Fruit fly (Drosophila melanogaster) whole organism, embryonic: ENCODE data around the gene Pits.

Source experiments
- Ada2b ChIP-seq: fragments of 200-800 bp; sonication (Bioruptor generic); IDR thresholded peaks from 2 replicates; pipeline ENCODE4 v1.3.6; 2022; ENCODE audit warnings: missing biosample characterization, missing genetic modification characterization
- CG10147 ChIP-seq: fragments of 200-800 bp; sonication (Bioruptor generic); optimal IDR thresholded peaks from 2 replicates; lab custom pipeline; 2019; ENCODE audit warnings: missing biosample characterization, mild to moderate bottlenecking, missing genetic modification characterization, moderate library complexity
- CG11398 ChIP-seq: fragments of 200-800 bp; sonication (Bioruptor generic); optimal IDR thresholded peaks from 2 replicates; lab custom pipeline; 2016; ENCODE audit warnings: missing biosample characterization, missing genetic modification characterization
- CG12299 ChIP-seq: fragments of 200-800 bp; sonication (Bioruptor generic); optimal IDR thresholded peaks from 2 replicates; lab custom pipeline; 2018; ENCODE audit warnings: missing biosample characterization, mild to moderate bottlenecking, missing genetic modification characterization
- CG12391 ChIP-seq: fragments of 200-800 bp; sonication (Bioruptor generic); optimal IDR thresholded peaks from 3 replicates; lab custom pipeline; 2018; ENCODE audit warnings: missing biosample characterization, mild to moderate bottlenecking, missing genetic modification characterization, moderate library complexity
- CG12659 ChIP-seq: fragments of 200-800 bp; sonication (Bioruptor generic); optimal IDR thresholded peaks from 3 replicates; lab custom pipeline; 2017; ENCODE audit warnings: mild to moderate bottlenecking, missing biosample characterization, missing genetic modification reagents, missing genetic modification characterization
- CG13624 ChIP-seq: fragments of 200-800 bp; sonication (Bioruptor generic); optimal IDR thresholded peaks from 2 replicates; lab custom pipeline; 2016; ENCODE audit warnings: missing biosample characterization, missing genetic modification characterization
- CG13775 ChIP-seq: fragments of 200-800 bp; sonication (Bioruptor generic); optimal IDR thresholded peaks from 3 replicates; lab custom pipeline; 2017; ENCODE audit warnings: missing biosample characterization, mild to moderate bottlenecking, missing genetic modification characterization
- CG14014 ChIP-seq: fragments of 200-800 bp; sonication (Bioruptor generic); IDR thresholded peaks from 2 replicates; pipeline ENCODE4 v1.3.6; 2022; ENCODE audit warnings: missing biosample characterization, missing genetic modification characterization
- CG14441 ChIP-seq: fragments of 200-800 bp; sonication (Bioruptor generic); IDR thresholded peaks from 2 replicates; pipeline ENCODE4 v1.3.6; 2022; ENCODE audit warnings: missing biosample characterization, missing genetic modification characterization
- CG14710 ChIP-seq: fragments of 200-800 bp; sonication (Bioruptor generic); optimal IDR thresholded peaks from 3 replicates; lab custom pipeline; 2019; ENCODE audit warnings: missing biosample characterization, mild to moderate bottlenecking, missing genetic modification characterization, moderate library complexity
- CG15073 ChIP-seq: fragments of 200-800 bp; sonication (Bioruptor generic); optimal IDR thresholded peaks from 2 replicates; lab custom pipeline; 2016; ENCODE audit warnings: missing biosample characterization, missing genetic modification characterization
- CG15269 ChIP-seq: fragments of 200-800 bp; sonication (Bioruptor generic); optimal IDR thresholded peaks from 2 replicates; lab custom pipeline; 2018; ENCODE audit warnings: missing biosample characterization, mild to moderate bottlenecking, missing genetic modification characterization, moderate library complexity
- CG1602 ChIP-seq: fragments of 200-800 bp; sonication (Bioruptor generic); optimal IDR thresholded peaks from 3 replicates; lab custom pipeline; 2016; ENCODE audit warnings: missing biosample characterization, missing genetic modification characterization
- CG17612 ChIP-seq: fragments of 200-800 bp; sonication (Bioruptor generic); IDR thresholded peaks from 2 replicates; pipeline ENCODE4 v1.3.6; 2022; ENCODE audit warnings: missing biosample characterization, missing genetic modification characterization
- CG30020 ChIP-seq: fragments of 200-800 bp; optimal IDR thresholded peaks from 2 replicates; lab custom pipeline; 2019; ENCODE audit warnings: missing biosample characterization, mild to moderate bottlenecking, missing genetic modification characterization, moderate library complexity
- CG32772 ChIP-seq: fragments of 200-800 bp; sonication (Bioruptor generic); IDR thresholded peaks from 2 replicates; pipeline ENCODE4 v1.3.6; 2022; ENCODE audit warnings: missing biosample characterization, missing genetic modification characterization
- CG8089 ChIP-seq: fragments of 200-800 bp; sonication (Bioruptor generic); optimal IDR thresholded peaks from 3 replicates; lab custom pipeline; 2016; ENCODE audit warnings: missing biosample characterization, missing genetic modification characterization
- CG8281 ChIP-seq: fragments of 200-800 bp; sonication (Bioruptor generic); optimal IDR thresholded peaks from 2 replicates; lab custom pipeline; 2018; ENCODE audit warnings: missing biosample characterization, mild to moderate bottlenecking, missing genetic modification characterization, moderate library complexity
- CG9609 ChIP-seq: fragments of 200-800 bp; sonication (Bioruptor generic); optimal IDR thresholded peaks from 3 replicates; lab custom pipeline; 2016; ENCODE audit warnings: missing biosample characterization, missing genetic modification characterization
- CTCF ChIP-seq: fragments of 200-800 bp; sonication (Bioruptor generic); optimal IDR thresholded peaks from 2 replicates; lab custom pipeline; 2017; ENCODE audit warnings: missing biosample characterization, mild to moderate bottlenecking, missing genetic modification characterization, moderate library complexity
- D ChIP-seq, 2 experiments: fragments of 200-800 bp in 1 of 2; fragments of >200 bp in 1 of 2; sonication (Bioruptor generic) in 1 of 2; optimal IDR thresholded peaks; 2 replicates in 1 of 2; 3 replicates in 1 of 2; lab custom pipeline; 2017; ENCODE audit warnings: mild to moderate bottlenecking in 1 of 2, missing biosample characterization in 1 of 2, missing genetic modification characterization in 1 of 2, missing genetic modification reagents in 1 of 2
- Dll ChIP-seq: fragments of 200-800 bp; sonication (Bioruptor generic); IDR thresholded peaks from 4 replicates; pipeline ENCODE4 v1.3.6; 2022; ENCODE audit warnings: missing biosample characterization, missing genetic modification characterization; ENCODE audit not compliant: partially characterized antibody
- Doc2 ChIP-seq: fragments of 200-800 bp; sonication (Bioruptor generic); IDR thresholded peaks from 2 replicates; pipeline ENCODE4 v1.3.6; 2022; ENCODE audit warnings: missing biosample characterization, missing genetic modification characterization
- Fer2 ChIP-seq: fragments of 200-800 bp; sonication (Bioruptor generic); optimal IDR thresholded peaks from 2 replicates; lab custom pipeline; 2018; ENCODE audit warnings: missing biosample characterization, mild to moderate bottlenecking, missing genetic modification characterization, moderate library complexity
- HLH54F ChIP-seq: fragments of 200-800 bp; sonication (Bioruptor generic); optimal IDR thresholded peaks from 3 replicates; lab custom pipeline; 2016; ENCODE audit warnings: missing biosample characterization, missing genetic modification characterization
- Hmx ChIP-seq: fragments of 200-800 bp; sonication (Bioruptor generic); optimal IDR thresholded peaks from 2 replicates; lab custom pipeline; 2016; ENCODE audit warnings: missing biosample characterization, missing genetic modification characterization
- Hr51 ChIP-seq, 2 experiments: fragments of 200-800 bp; sonication (Bioruptor generic); optimal IDR thresholded peaks; 2 replicates in 1 of 2; 3 replicates in 1 of 2; lab custom pipeline; 2016 to 2018; ENCODE audit warnings: missing biosample characterization in 2 of 2, missing genetic modification characterization in 2 of 2, mild to moderate bottlenecking in 1 of 2, moderate library complexity in 1 of 2
- Sry-β ChIP-seq: fragments of 200-800 bp; sonication (Bioruptor generic); optimal IDR thresholded peaks from 2 replicates; lab custom pipeline; 2018; ENCODE audit warnings: missing biosample characterization, mild to moderate bottlenecking, missing genetic modification characterization, moderate library complexity
- Taf1 ChIP-seq: fragments of 200-800 bp; sonication (Bioruptor generic); IDR thresholded peaks from 2 replicates; pipeline ENCODE4 v1.3.6; 2022; ENCODE audit warnings: missing biosample characterization, missing genetic modification characterization
- YL-1 ChIP-seq: fragments of 200-800 bp; sonication (Bioruptor generic); optimal IDR thresholded peaks from 3 replicates; lab custom pipeline; 2017; ENCODE audit warnings: missing biosample characterization, mild to moderate bottlenecking, missing genetic modification characterization
- ab ChIP-seq: fragments of 200-800 bp; sonication (Bioruptor generic); optimal IDR thresholded peaks from 2 replicates; lab custom pipeline; 2016; ENCODE audit warnings: missing biosample characterization, missing genetic modification characterization
- ap ChIP-seq: fragments of 200-800 bp; sonication (Bioruptor generic); IDR thresholded peaks from 2 replicates; pipeline ENCODE4 v1.3.6; 2022; ENCODE audit warnings: missing biosample characterization, missing genetic modification characterization
- br ChIP-seq: fragments of >200 bp; optimal IDR thresholded peaks from 2 replicates; lab custom pipeline; 2017
- cad ChIP-seq: fragments of >200 bp; optimal IDR thresholded peaks from 2 replicates; lab custom pipeline; 2017; ENCODE audit warnings: missing biosample characterization, missing genetic modification characterization
- cato ChIP-seq: fragments of 200-800 bp; sonication (Bioruptor generic); optimal IDR thresholded peaks from 2 replicates; lab custom pipeline; 2016; ENCODE audit warnings: missing biosample characterization, missing genetic modification characterization, borderline replicate concordance
- cg ChIP-seq: fragments of 200-800 bp; sonication (Bioruptor generic); optimal IDR thresholded peaks from 3 replicates; lab custom pipeline; 2019; ENCODE audit warnings: missing biosample characterization, mild to moderate bottlenecking, missing genetic modification characterization, moderate library complexity
- chif ChIP-seq, 2 experiments: fragments of 200-800 bp; sonication (Bioruptor generic); optimal IDR thresholded peaks; 3 replicates each; lab custom pipeline; 2016; ENCODE audit warnings: missing biosample characterization in 2 of 2, missing genetic modification characterization in 2 of 2
- corto ChIP-seq: fragments of 200-800 bp; sonication (Bioruptor generic); optimal IDR thresholded peaks from 2 replicates; lab custom pipeline; 2016; ENCODE audit warnings: missing biosample characterization, mild to moderate bottlenecking, missing genetic modification characterization, moderate library complexity
- fd64A ChIP-seq: fragments of 200-800 bp; sonication (Bioruptor generic); optimal IDR thresholded peaks from 3 replicates; lab custom pipeline; 2018; ENCODE audit warnings: missing biosample characterization, mild to moderate bottlenecking, missing genetic modification characterization
- gem ChIP-seq: fragments of 200-800 bp; sonication (Bioruptor generic); optimal IDR thresholded peaks from 2 replicates; lab custom pipeline; 2019; ENCODE audit warnings: missing biosample characterization, mild to moderate bottlenecking, missing genetic modification characterization, moderate library complexity
- gsb ChIP-seq: fragments of 200-800 bp; sonication (Bioruptor generic); IDR thresholded peaks from 2 replicates; pipeline ENCODE4 v1.3.6; 2022; ENCODE audit warnings: missing biosample characterization, missing genetic modification characterization
- h ChIP-seq: fragments of >200 bp; optimal IDR thresholded peaks from 2 replicates; lab custom pipeline; 2017
- hkb ChIP-seq, 2 experiments: fragments of 200-800 bp in 1 of 2; fragments of >200 bp in 1 of 2; sonication (Bioruptor generic) in 1 of 2; IDR thresholded peaks in 1 of 2; optimal IDR thresholded peaks in 1 of 2; 2 replicates each; pipeline versions ENCODE4 v1.3.6 to Lab custom; 2017 to 2022; ENCODE audit warnings: missing biosample characterization in 1 of 2, missing genetic modification characterization in 1 of 2
- pum ChIP-seq: fragments of 200-800 bp; sonication (Bioruptor generic); optimal IDR thresholded peaks from 2 replicates; lab custom pipeline; 2016; ENCODE audit warnings: missing biosample characterization, missing genetic modification characterization
- sc ChIP-seq, 3 experiments: fragments of >200 bp in 2 of 3; fragments of 200-800 bp in 1 of 3; sonication (Bioruptor generic) in 1 of 3; optimal IDR thresholded peaks; 2 replicates in 2 of 3; 3 replicates in 1 of 3; lab custom pipeline; 2017; ENCODE audit warnings: mild to moderate bottlenecking in 1 of 3, missing biosample characterization in 1 of 3, missing genetic modification characterization in 1 of 3, missing genetic modification reagents in 1 of 3
- schlank ChIP-seq: fragments of 200-800 bp; sonication (Bioruptor generic); optimal IDR thresholded peaks from 2 replicates; lab custom pipeline; 2018; ENCODE audit warnings: missing biosample characterization, mild to moderate bottlenecking, missing genetic modification characterization
- slbo ChIP-seq: fragments of 200-800 bp; sonication (Bioruptor generic); IDR thresholded peaks from 2 replicates; pipeline ENCODE4 v1.3.6; 2022; ENCODE audit warnings: missing biosample characterization, missing genetic modification characterization
- toy ChIP-seq: fragments of 200-800 bp; sonication (Bioruptor generic); IDR thresholded peaks from 2 replicates; pipeline ENCODE4 v1.3.6; 2022; ENCODE audit warnings: missing biosample characterization, missing genetic modification characterization
- yki ChIP-seq: fragments of >200 bp; optimal IDR thresholded peaks from 3 replicates; lab custom pipeline; 2018

The Pits gene

dm6 chrX:12579506-12579999, 3.4 kb downstream of the Pits start (continued):
- no peak for TF ChIP-seq D (optimal IDR thresholded peaks at IDR 0.05; lab: Kevin White, UChicago)
- TF ChIP-seq D (GFP tag; optimal IDR thresholded peaks at IDR 0.05; lab: Kevin White, UChicago) = peak; percentile 89
- peak; percentile 86 for TF ChIP-seq ap (GFP tag; lab: Robert Waterston, UW)
- peak; percentile 98 for TF ChIP-seq gem (tag; lab: Kevin White, UChicago)
- TF ChIP-seq sc (optimal IDR thresholded peaks at IDR 0.05; lab: Kevin White, UChicago) = no peak
- TF ChIP-seq sc (GFP tag; optimal IDR thresholded peaks at IDR 0.05; lab: Kevin White, UChicago) = peak; percentile 85
- TF ChIP-seq CG10147 = peak; percentile 96
- TF ChIP-seq Ada2b (GFP tag; lab: Robert Waterston, UW) = peak; percentile 93
- TF ChIP-seq slbo (GFP tag; lab: Robert Waterston, UW) = peak; percentile 94
- peak; percentile 70 for TF ChIP-seq toy (GFP tag; lab: Robert Waterston, UW)
- TF ChIP-seq corto (GFP tag; lab: Kevin White, UChicago) = peak; percentile 89
- TF ChIP-seq schlank (tag; lab: Kevin White, UChicago) = peak; percentile 93
- TF ChIP-seq CG8089 = peak; percentile 92
- peak; percentile 71 for TF ChIP-seq CG30020 (tag; lab: Kevin White, UChicago)
- TF ChIP-seq CG12659 (GFP tag; lab: Kevin White, UChicago) = peak; percentile 97
- TF ChIP-seq br (lab: Kevin White, UChicago) = no peak
- TF ChIP-seq pum (GFP tag; lab: Kevin White, UChicago) = peak; percentile 93
- peak; percentile 91 for TF ChIP-seq CG32772 (GFP tag; lab: Robert Waterston, UW)
- peak; percentile 88 for TF ChIP-seq gsb (GFP tag; lab: Robert Waterston, UW)
- peak; percentile 88 for TF ChIP-seq CG1602 (GFP tag; lab: Kevin White, UChicago)
- peak; percentile 78 for TF ChIP-seq fd64A (GFP tag; lab: Kevin White, UChicago)
- TF ChIP-seq YL-1 (GFP tag; lab: Kevin White, UChicago) = peak; percentile 85
- TF ChIP-seq CG14014 (GFP tag; lab: Robert Waterston, UW) = peak; percentile 95
- TF ChIP-seq hkb (optimal IDR thresholded peaks at IDR 0.05; lab: Kevin White, UChicago) = no peak
- TF ChIP-seq hkb (GFP tag; IDR thresholded peaks at IDR 0.05; lab: Robert Waterston, UW) = peak; percentile 95
- TF ChIP-seq CG11398 (GFP tag; lab: Kevin White, UChicago) = peak; percentile 93
- peak; percentile 88 for TF ChIP-seq Taf1 (GFP tag; lab: Robert Waterston, UW)
- TF ChIP-seq ab (GFP tag; lab: Kevin White, UChicago) = peak; percentile 93
- peak; percentile 95 for TF ChIP-seq HLH54F
- TF ChIP-seq Dll = no peak
- peak; percentile 83 for TF ChIP-seq CG14710 (tag; lab: Kevin White, UChicago)
- peak; percentile 98 for TF ChIP-seq CG15269
- TF ChIP-seq yki = no peak
- no peak; the same call in 1 of the 2 replicates for TF ChIP-seq Doc2
- peak; percentile 97 for TF ChIP-seq CG13624 (GFP tag; lab: Kevin White, UChicago)
- no peak for TF ChIP-seq cg (GFP tag; lab: Kevin White, UChicago)
- peak; percentile 92 for TF ChIP-seq CG12299
- peak; percentile 89 for TF ChIP-seq Fer2
- TF ChIP-seq Hr51 (GFP tag; optimal IDR thresholded peaks at IDR 0.05; lab: Kevin White, UChicago) = peak; percentile 92 to 98
- TF ChIP-seq chif (GFP tag; optimal IDR thresholded peaks at IDR 0.05; lab: Kevin White, UChicago) = peak; percentile 94 to 95
- peak; percentile 96 for TF ChIP-seq CG13775 (GFP tag; lab: Kevin White, UChicago)
- peak; percentile 95 for TF ChIP-seq CG12391 (tag; lab: Kevin White, UChicago)
- TF ChIP-seq CG15073 (GFP tag; lab: Kevin White, UChicago) = peak; percentile 69
- peak; percentile 79 for TF ChIP-seq cato (GFP tag; lab: Kevin White, UChicago)
- TF ChIP-seq cad (GFP tag; lab: Kevin White, UChicago) = no peak
- TF ChIP-seq Hmx (GFP tag; lab: Kevin White, UChicago) = peak; percentile 81
- peak; percentile 82 for TF ChIP-seq CG8281 (tag; lab: Kevin White, UChicago)
- TF ChIP-seq CG9609 = peak; percentile 95
- TF ChIP-seq CG17612 (GFP tag; lab: Robert Waterston, UW) = peak; percentile 75
- peak; percentile 71 for TF ChIP-seq CTCF (GFP tag; lab: Kevin White, UChicago)
- TF ChIP-seq Sry-β = peak; percentile 29
- TF ChIP-seq h (lab: Kevin White, UChicago) = no peak
- peak; percentile 94 for TF ChIP-seq CG14441
